Worm (Caenorhabditis elegans) whole organism, L3 larva: ENCODE measurements around the gene fbxa-44.

Source experiments
- R02D3.7 ChIP-seq: fragments of 150-350 bp; optimal IDR thresholded peaks from 2 replicates; lab custom pipeline; 2014; ENCODE audit warnings: missing biosample characterization, missing genetic modification characterization
- unc-39 ChIP-seq: sonication (generic microtip); optimal IDR thresholded peaks from 4 replicates; lab custom pipeline; 2017; ENCODE audit warnings: missing biosample characterization, missing genetic modification characterization

DNA sequence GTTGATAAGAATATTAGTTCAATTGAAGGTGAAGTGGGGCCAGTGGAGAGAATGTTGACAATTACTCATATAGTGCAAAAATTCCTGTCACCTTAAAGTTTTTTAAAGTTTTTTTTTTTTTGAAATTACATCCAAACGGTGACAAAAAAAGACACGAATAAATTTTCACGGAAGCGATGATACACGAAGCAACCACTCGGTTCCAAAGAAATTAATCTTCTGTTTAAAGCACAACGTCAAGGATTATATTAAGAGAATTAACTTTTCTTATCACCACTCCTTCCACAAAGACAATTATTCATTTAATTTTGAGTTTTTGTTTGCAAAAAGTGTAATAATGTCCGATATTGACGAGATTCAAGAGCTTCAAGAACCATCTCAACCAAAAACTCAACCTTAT lies 23.7 kb upstream of the fbxa-44 start, which contains the start of gene clec-28:
- TF ChIP-seq unc-39 (no peak), R02D3.7 (tag; lab: Kevin White, UChicago) (no peak)
